Worm (Caenorhabditis elegans) whole organism, midembryonic: ENCODE results near the gene frpr-11.

Experiments
- cog-1 ChIP-seq: sonication (generic microtip); optimal IDR thresholded peaks from 2 replicates; lab custom pipeline; 2016; ENCODE audit warnings: missing genetic modification characterization, missing compliant biosample characterization
- tab-1 ChIP-seq: fragments of 200-800 bp; sonication (Bioruptor generic); IDR thresholded peaks from 2 replicates; pipeline ENCODE4 v1.3.6; 2022; ENCODE audit warnings: missing genetic modification characterization, missing compliant biosample characterization
- ztf-23 ChIP-seq: fragments of 200-800 bp; sonication (Bioruptor generic); IDR thresholded peaks from 2 replicates; pipeline ENCODE4 v1.3.6; 2022; ENCODE audit warnings: missing genetic modification reagents, missing genetic modification characterization, missing compliant biosample characterization
- ztf-29 ChIP-seq: fragments of 200-800 bp; sonication (Bioruptor generic); IDR thresholded peaks from 2 replicates; pipeline ENCODE4 v1.3.6; 2022; ENCODE audit warnings: missing genetic modification reagents, missing genetic modification characterization, missing compliant biosample characterization

- TF ChIP-seq ztf-23 (no peak), tab-1 (GFP tag; lab: Robert Waterston, UW) (no peak), cog-1 (tag; lab: Kevin White, UChicago) (no peak), ztf-29 (GFP tag; lab: Robert Waterston, UW) (no peak)
These were observed 37.0 kb downstream of the frpr-11 start, which contains the start of gene T19A5.3 for ce11 chrV:8943963-8944362.
